Worm (Caenorhabditis elegans) whole organism, mixed stage, embryonic: ENCODE measurements around the gene clec-122.

Experiments used
- ces-1 ChIP-seq: fragments of 150-350 bp; optimal IDR thresholded peaks from 2 replicates; lab custom pipeline; 2014; ENCODE audit warnings: missing biosample characterization, missing genetic modification reagents, missing genetic modification characterization
- hlh-1 ChIP-seq: fragments of 150-350 bp; optimal IDR thresholded peaks from 2 replicates; lab custom pipeline; 2014; ENCODE audit warnings: missing biosample characterization, missing genetic modification reagents, missing genetic modification characterization
- snpc-4 ChIP-seq: fragments of 150-350 bp; optimal IDR thresholded peaks from 2 replicates; lab custom pipeline; 2014; ENCODE audit warnings: missing biosample characterization, missing genetic modification characterization
- unc-62 ChIP-seq: fragments of 150-350 bp; optimal IDR thresholded peaks from 2 replicates; lab custom pipeline; 2014; ENCODE audit warnings: missing biosample characterization, missing genetic modification reagents, missing genetic modification characterization
- ztf-11 ChIP-seq: fragments of 150-350 bp; optimal IDR thresholded peaks from 2 replicates; lab custom pipeline; 2014; ENCODE audit warnings: missing biosample characterization, missing genetic modification characterization

ce11 chrII:3126341-3126740, 20.5 kb downstream of the clec-122 start, which contains the start of gene ins-19:
- TF ChIP-seq unc-62 (GFP tag; lab: Kevin White, UChicago) = no peak
- no peak for TF ChIP-seq ces-1 (GFP tag; lab: Kevin White, UChicago)
- no peak for TF ChIP-seq ztf-11
- no peak for TF ChIP-seq snpc-4
- no peak for TF ChIP-seq hlh-1 (tag; lab: Kevin White, UChicago)
